Worm (Caenorhabditis elegans): ENCODE data around the gene rpn-6.1.

rpn-6.1 gene

DNA sequence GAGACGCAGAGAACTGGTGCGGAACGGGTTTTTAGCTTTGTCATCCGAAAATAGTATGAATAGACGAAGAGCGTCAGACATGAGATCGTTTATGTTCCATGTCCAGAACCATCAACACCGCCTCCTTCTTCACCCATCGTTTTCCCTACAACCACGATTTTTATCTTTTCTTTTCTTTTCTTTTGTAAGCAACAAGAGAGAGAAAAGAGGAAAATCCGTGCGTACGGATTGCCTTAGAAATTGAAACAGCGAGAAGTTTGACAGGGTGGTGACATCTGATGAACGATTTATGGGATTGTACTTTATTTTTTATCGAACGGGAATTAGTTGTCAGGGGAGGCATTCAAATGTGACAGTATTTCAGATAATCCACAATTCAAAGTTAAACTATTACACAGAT is 16.1 kb downstream of the rpn-6.1 start, which contains the start of gene abu-13:
abu-13 (minus strand) TSS at position 152 of the 400 bp plus-strand sequence.
- TF ChIP-seq daf-12 (tag; optimal IDR thresholded peaks at IDR 0.05) (no peak), hlh-11 (tag; optimal IDR thresholded peaks at IDR 0.05) (peak; percentile 7), lin-38 (GFP tag; IDR thresholded peaks at IDR 0.05) (no peak), nhr-11 (tag; optimal IDR thresholded peaks at IDR 0.05) (no peak), nhr-28 (tag; optimal IDR thresholded peaks at IDR 0.05) (peak; percentile 19), zip-2 (tag; optimal IDR thresholded peaks at IDR 0.05) (no peak), hif-1 (tag; optimal IDR thresholded peaks at IDR 0.05) (no peak), mdl-1 (tag; optimal IDR thresholded peaks at IDR 0.05) (peak in 1 of 2 experiments; percentile 10)

DNA sequence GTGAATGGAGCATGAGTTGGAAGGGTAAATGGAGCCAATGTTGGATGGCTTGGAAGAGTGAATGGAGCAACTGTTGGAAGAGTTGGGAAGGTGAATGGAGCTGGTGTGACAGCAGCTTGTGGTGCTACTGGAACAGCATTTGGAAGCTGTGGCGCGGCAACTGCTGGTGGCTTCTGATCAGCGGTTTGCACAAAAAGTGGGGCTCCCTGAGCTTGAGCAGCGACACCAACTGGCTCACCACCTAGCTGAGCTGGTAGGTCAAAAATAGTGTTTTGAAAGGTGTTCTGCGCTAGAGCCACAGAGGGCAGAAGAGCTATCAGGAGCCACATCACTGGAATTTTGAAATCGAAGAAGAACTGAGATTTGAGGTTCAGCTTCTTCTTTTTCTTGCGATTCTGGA is 16.5 kb downstream of the rpn-6.1 start:
- 0 out of 2 replicates have a peak, but pooled peaks have one; percentile 23 for TF ChIP-seq egl-43 (GFP tag; IDR thresholded peaks at IDR 0.05)
- no peak for TF ChIP-seq php-3 (GFP tag; IDR thresholded peaks at IDR 0.05)
- TF ChIP-seq set-16 (GFP tag; IDR thresholded peaks at IDR 0.05): peak; percentile 65

DNA sequence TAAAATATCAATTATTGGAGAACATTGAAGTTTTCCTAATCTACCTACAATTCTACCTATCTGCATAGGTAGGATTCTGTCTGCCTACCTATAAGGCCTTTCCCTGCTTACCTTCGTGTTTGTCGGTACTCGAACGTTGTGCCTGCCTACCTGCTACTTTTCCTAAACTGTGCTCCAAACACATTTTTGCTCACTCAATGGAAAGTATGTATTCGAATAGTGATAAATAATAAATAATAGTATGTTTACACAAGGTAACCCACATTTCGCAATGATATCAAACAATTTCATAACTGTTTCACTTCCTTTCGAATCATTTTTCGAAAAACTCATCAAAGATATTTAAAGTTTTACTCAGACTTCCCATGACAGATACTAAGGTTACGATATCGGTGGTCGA is 22.3 kb downstream of the rpn-6.1 start, which contains the start of gene F57B9.3:
F57B9.3 (plus strand) TSS at position 301 of the 400 bp plus-strand sequence.
- no peak for TF ChIP-seq lin-29 (GFP tag; IDR thresholded peaks at IDR 0.05)
- no peak for TF ChIP-seq nhr-76 (tag; optimal IDR thresholded peaks at IDR 0.05)
- no peak for TF ChIP-seq unc-62 (GFP tag; optimal IDR thresholded peaks at IDR 0.05 in 1 of 2)
- TF ChIP-seq unc-62 (tag; optimal IDR thresholded peaks at IDR 0.05): no peak
- TF ChIP-seq hmg-1.1 (GFP tag; IDR thresholded peaks at IDR 0.05): no peak
- TF ChIP-seq nhr-10 (tag; optimal IDR thresholded peaks at IDR 0.05): no peak
- TF ChIP-seq daf-16 (GFP tag; optimal IDR thresholded peaks at IDR 0.05): no peak
- peak; percentile 28 for TF ChIP-seq daf-16 (tag; optimal IDR thresholded peaks at IDR 0.05)
- no peak for TF ChIP-seq ceh-62 (tag; optimal IDR thresholded peaks at IDR 0.05)
- TF ChIP-seq jun-1 (tag; optimal IDR thresholded peaks at IDR 0.05): no peak

DNA sequence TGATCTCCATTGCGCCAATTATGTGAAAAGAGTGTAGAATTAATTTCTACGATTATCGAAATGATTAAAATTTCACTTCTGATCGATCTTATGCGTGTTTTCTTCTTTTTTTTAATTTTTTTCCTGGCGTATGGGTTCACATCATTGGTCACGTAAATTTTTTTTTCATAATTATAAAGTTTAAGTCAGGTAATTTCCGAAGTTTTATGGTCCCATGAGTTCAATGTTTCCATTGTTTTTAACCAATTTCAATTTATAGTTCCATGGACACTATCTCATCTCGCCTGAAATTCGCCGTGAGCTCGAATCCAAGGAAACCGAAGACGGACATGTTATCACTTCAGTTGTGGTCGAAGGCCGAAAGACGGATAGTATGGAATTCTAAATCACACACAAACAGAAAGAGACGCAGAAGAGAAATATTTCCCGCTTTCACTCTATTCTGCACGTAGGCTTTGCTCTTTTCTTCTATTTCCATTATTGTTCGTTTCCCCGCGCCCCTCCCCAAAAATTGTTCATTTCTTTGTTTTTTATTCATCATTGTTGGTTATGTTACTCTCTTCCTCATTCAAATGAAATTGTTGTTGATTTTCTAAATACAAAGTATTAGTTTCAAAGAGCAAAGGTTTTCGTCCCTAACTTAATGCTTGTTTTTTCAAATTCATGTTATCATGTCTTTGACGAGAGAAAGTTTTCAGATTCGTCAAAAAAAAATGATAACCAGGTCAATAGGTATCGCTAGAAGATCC is 26.4 kb downstream of the rpn-6.1 start, which contains the start of the genes F57B9.8 and coq-2:
F57B9.8 (minus strand) TSS at position 51 of the 749 bp plus-strand sequence.
coq-2 (plus strand) TSS at position 699 of the 749 bp plus-strand sequence.
- TF ChIP-seq F44E2.7 (GFP tag; IDR thresholded peaks at IDR 0.05): no peak
- no peak for TF ChIP-seq attf-4 (tag; optimal IDR thresholded peaks at IDR 0.05)
- no peak for TF ChIP-seq rbr-2 (tag; optimal IDR thresholded peaks at IDR 0.05)
- TF ChIP-seq snpc-1.2 (GFP tag; IDR thresholded peaks at IDR 0.05): no peak
- peak in 1 of 2 experiments; percentile 97 for TF ChIP-seq hif-1 (tag; optimal IDR thresholded peaks at IDR 0.05)
- no peak for TF ChIP-seq zag-1 (tag; optimal IDR thresholded peaks at IDR 0.05)
- TF ChIP-seq nhr-42 (GFP tag; IDR thresholded peaks at IDR 0.05): no peak
- TF ChIP-seq egl-27 (tag; optimal IDR thresholded peaks at IDR 0.05): no peak
- TF ChIP-seq aha-1 (tag): peak; percentile 99
- TF ChIP-seq nhr-48 (tag; optimal IDR thresholded peaks at IDR 0.05): no peak
- no peak for TF ChIP-seq cey-2 (tag; optimal IDR thresholded peaks at IDR 0.05; ENCODE audit: borderline replicate concordance, insufficient read depth)
- no peak for TF ChIP-seq ceh-62 (tag; optimal IDR thresholded peaks at IDR 0.05)
- peak; percentile 34 for TF ChIP-seq dve-1 (tag; optimal IDR thresholded peaks at IDR 0.05; ENCODE audit: insufficient read depth)

DNA sequence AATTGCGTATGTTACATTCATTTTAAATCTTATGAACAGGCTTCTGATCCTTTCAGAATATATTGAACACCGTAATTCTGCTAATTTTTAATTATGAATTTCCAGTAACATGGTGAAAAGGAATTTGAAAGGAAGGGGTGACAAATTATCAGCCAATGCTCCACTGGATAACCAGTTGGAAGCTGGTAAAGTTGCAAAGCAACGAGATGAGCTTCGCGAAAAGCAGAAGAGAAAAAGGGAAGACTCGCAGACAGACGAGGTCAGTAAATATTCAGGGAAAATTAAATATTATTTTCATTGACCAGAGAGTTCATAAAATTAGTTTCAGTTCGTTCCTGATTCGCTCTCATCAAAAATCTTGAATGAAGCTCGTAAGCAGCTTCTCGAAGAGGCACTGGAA is 29.9 kb downstream of the rpn-6.1 start, which contains the start of gene byn-1:
byn-1 (plus strand) TSS at position 106 of the 400 bp plus-strand sequence.
- no peak for TF ChIP-seq hif-1 (tag; optimal IDR thresholded peaks at IDR 0.05)
- TF ChIP-seq ceh-32 (tag; optimal IDR thresholded peaks at IDR 0.05; ENCODE audit: poor library complexity): no peak
- TF ChIP-seq dve-1 (tag; optimal IDR thresholded peaks at IDR 0.05; ENCODE audit: insufficient read depth): no peak
- TF ChIP-seq set-16 (GFP tag; IDR thresholded peaks at IDR 0.05): no peak
- no peak for TF ChIP-seq lsy-2 (tag; optimal IDR thresholded peaks at IDR 0.05)
- TF ChIP-seq Y5F2A.4 (GFP tag; optimal IDR thresholded peaks at IDR 0.05): no peak
- TF ChIP-seq unc-62 (GFP tag; optimal IDR thresholded peaks at IDR 0.05 in 1 of 2): no peak
- TF ChIP-seq unc-62 (tag; optimal IDR thresholded peaks at IDR 0.05): no peak
- no peak for TF ChIP-seq hlh-30 (tag; optimal IDR thresholded peaks at IDR 0.05; ENCODE audit: insufficient read depth)
- TF ChIP-seq dmd-9 (GFP tag; IDR thresholded peaks at IDR 0.05): no peak
- no peak for TF ChIP-seq zag-1 (tag; optimal IDR thresholded peaks at IDR 0.05)
- peak; percentile 46; the same call in 1 of the 2 replicates for TF ChIP-seq Y48G9A.11 (GFP tag; IDR thresholded peaks at IDR 0.05)
- TF ChIP-seq nhr-28 (tag; optimal IDR thresholded peaks at IDR 0.05): no peak
- no peak for TF ChIP-seq F37D6.2 (tag; optimal IDR thresholded peaks at IDR 0.05)
- no peak for TF ChIP-seq ceh-62 (tag; optimal IDR thresholded peaks at IDR 0.05)
- no peak for TF ChIP-seq madf-9 (GFP tag; conservative IDR thresholded peaks at IDR 0.05)
- no peak for TF ChIP-seq vab-7 (GFP tag; IDR thresholded peaks at IDR 0.05)
- no peak for TF ChIP-seq ceh-44 (GFP tag; IDR thresholded peaks at IDR 0.05)

Data from whole organism, L4 larva.